Fruit fly (Drosophila melanogaster) whole organism, embryonic: ENCODE data around the gene CG5969.
A peak's percentile ranks its signal among the peaks of the same experiment; 100 is the strongest.

Source experiments
- CG10462 ChIP-seq: fragments of 200-800 bp; sonication (Bioruptor generic); optimal IDR thresholded peaks from 2 replicates; lab custom pipeline; 2016; ENCODE audit warnings: missing biosample characterization, missing genetic modification characterization
- CG11696 ChIP-seq: fragments of 200-800 bp; sonication (Bioruptor generic); IDR thresholded peaks from 2 replicates; pipeline ENCODE4 v1.3.6; 2022; ENCODE audit warnings: missing biosample characterization, missing genetic modification characterization
- CG12942 ChIP-seq: fragments of 200-800 bp; sonication (Bioruptor generic); optimal IDR thresholded peaks from 3 replicates; lab custom pipeline; 2016; ENCODE audit warnings: missing biosample characterization, missing genetic modification characterization
- CG34224 ChIP-seq: fragments of 200-800 bp; sonication (Bioruptor generic); IDR thresholded peaks from 3 replicates; pipeline ENCODE4 v1.3.6; 2022; ENCODE audit warnings: missing biosample characterization, missing genetic modification characterization; ENCODE audit not compliant: partially characterized antibody
- CG7556 ChIP-seq: fragments of 200-800 bp; sonication (Bioruptor generic); optimal IDR thresholded peaks from 2 replicates; lab custom pipeline; 2017; ENCODE audit warnings: missing biosample characterization, mild to moderate bottlenecking, missing genetic modification characterization
- NC2β ChIP-seq: fragments of 200-800 bp; sonication (Bioruptor generic); optimal IDR thresholded peaks from 2 replicates; lab custom pipeline; 2016; ENCODE audit warnings: missing biosample characterization, missing genetic modification characterization
- ase ChIP-seq: fragments of 200-800 bp; sonication (Bioruptor generic); IDR thresholded peaks from 3 replicates; pipeline ENCODE4 v1.3.6; 2022; ENCODE audit warnings: missing biosample characterization, missing genetic modification characterization
- cas ChIP-seq: fragments of 200-800 bp; sonication (Bioruptor generic); IDR thresholded peaks from 2 replicates; pipeline ENCODE4 v1.3.6; 2022; ENCODE audit warnings: missing biosample characterization, missing genetic modification characterization
- dimm ChIP-seq: fragments of 200-800 bp; sonication (Bioruptor generic); IDR thresholded peaks from 2 replicates; pipeline ENCODE4 v1.3.6; 2022; ENCODE audit warnings: missing biosample characterization, missing genetic modification characterization
- grau ChIP-seq: fragments of 200-800 bp; optimal IDR thresholded peaks from 3 replicates; lab custom pipeline; 2019; ENCODE audit warnings: missing biosample characterization, mild to moderate bottlenecking, missing genetic modification characterization, moderate library complexity
- mirr ChIP-seq: fragments of 200-800 bp; sonication (Bioruptor generic); optimal IDR thresholded peaks from 3 replicates; lab custom pipeline; 2018; ENCODE audit warnings: missing biosample characterization, mild to moderate bottlenecking, missing genetic modification characterization
- tgo ChIP-seq: fragments of 200-800 bp; sonication (Bioruptor generic); IDR thresholded peaks from 3 replicates; pipeline ENCODE4 v1.3.6; 2022; ENCODE audit warnings: missing biosample characterization, missing genetic modification characterization
- trem ChIP-seq: fragments of 200-800 bp; optimal IDR thresholded peaks from 3 replicates; lab custom pipeline; 2019; ENCODE audit warnings: missing biosample characterization, mild to moderate bottlenecking, missing genetic modification characterization, moderate library complexity
- unc-4 ChIP-seq: fragments of 200-800 bp; sonication (Bioruptor generic); IDR thresholded peaks from 2 replicates; pipeline ENCODE4 v1.3.6; 2022; ENCODE audit warnings: missing biosample characterization, missing genetic modification characterization; ENCODE audit not compliant: partially characterized antibody

dm6 chr3L:20497124-20497996 is 23.8 kb downstream of the CG5969 start, which contains the start of gene CG32425:
- TF ChIP-seq CG10462 (no peak), CG7556 (GFP tag; lab: Kevin White, UChicago) (no peak), unc-4 (peak; percentile 27; the same call in 1 of the 2 replicates), NC2β (GFP tag; lab: Kevin White, UChicago) (no peak), mirr (GFP tag; lab: Kevin White, UChicago) (no peak), CG12942 (GFP tag; lab: Kevin White, UChicago) (no peak), trem (tag; lab: Kevin White, UChicago) (peak; percentile 97), dimm (GFP tag; lab: Robert Waterston, UW) (no peak), tgo (GFP tag; lab: Robert Waterston, UW) (no peak), grau (tag; lab: Kevin White, UChicago) (peak; percentile 8), CG34224 (GFP tag; lab: Robert Waterston, UW) (0 out of 3 replicates have a peak, but pooled peaks have one; percentile 16), CG11696 (no peak), cas (no peak), ase (0 out of 3 replicates have a peak, but pooled peaks have one; percentile 12)
